Worm (Caenorhabditis elegans): Measurements from ENCODE around the gene DH11.2.

DNA sequence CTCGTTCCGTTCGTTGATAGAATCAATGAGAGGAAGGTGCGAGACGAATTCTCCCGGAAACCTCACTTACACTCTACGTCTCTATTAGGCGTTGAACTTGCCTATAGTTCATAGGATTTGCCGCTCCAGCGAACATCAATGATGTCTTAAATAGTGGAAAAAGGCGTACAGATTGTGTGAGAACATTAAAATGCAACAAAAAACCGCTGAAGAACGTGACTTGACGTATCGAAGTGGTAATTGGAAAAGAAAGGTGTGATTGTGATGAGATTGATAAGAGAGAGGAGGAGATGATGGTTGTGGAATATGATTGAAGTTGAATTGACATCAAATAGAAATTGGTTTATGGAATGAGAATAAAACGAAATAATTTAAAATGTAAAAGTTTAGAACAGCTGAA lies 21.4 kb downstream of the DH11.2 start:
- no peak for TF ChIP-seq rnt-1 (tag; optimal IDR thresholded peaks at IDR 0.05)
- TF ChIP-seq ets-4 (tag; optimal IDR thresholded peaks at IDR 0.05), result no peak
- TF ChIP-seq tbx-2 (tag; optimal IDR thresholded peaks at IDR 0.05), result no peak
- TF ChIP-seq hlh-6 (tag; optimal IDR thresholded peaks at IDR 0.05), result no peak
- TF ChIP-seq pha-4 (tag; optimal IDR thresholded peaks at IDR 0.05), result no peak
- TF ChIP-seq pax-1 (tag; optimal IDR thresholded peaks at IDR 0.05), result no peak
- no peak for TF ChIP-seq elt-2 (tag; optimal IDR thresholded peaks at IDR 0.05)
- TF ChIP-seq ama-1 (optimal IDR thresholded peaks at IDR 0.05), result no peak
- no peak for TF ChIP-seq ceh-34 (tag; optimal IDR thresholded peaks at IDR 0.05)
- TF ChIP-seq nhr-11 (tag; optimal IDR thresholded peaks at IDR 0.05), result no peak
- no peak for TF ChIP-seq pqm-1 (tag; optimal IDR thresholded peaks at IDR 0.05)
- no peak for TF ChIP-seq unc-86 (tag; optimal IDR thresholded peaks at IDR 0.05)
- TF ChIP-seq nfya-1 (tag; optimal IDR thresholded peaks at IDR 0.05), result no peak
- no peak for TF ChIP-seq fkh-10 (GFP tag; optimal IDR thresholded peaks at IDR 0.05)

Measured in whole organism, late embryonic.